Fruit fly (Drosophila melanogaster): ENCODE data around the gene CG8757.

CG8757 gene

dm6 chr3L:13842140-13842539, at the start of gene CG8757:
Gene CG8757, minus strand, starts transcription at chr3L:13842240.
- TF ChIP-seq gl (tag; optimal IDR thresholded peaks at IDR 0.05), result no peak

- no peak for TF ChIP-seq Ets98B (GFP tag; IDR thresholded peaks at IDR 0.05)
- no peak for TF ChIP-seq CG12605 (GFP tag; IDR thresholded peaks at IDR 0.05)
- TF ChIP-seq CG9948 (tag; optimal IDR thresholded peaks at IDR 0.05), result no peak
- TF ChIP-seq CG4496 (GFP tag; IDR thresholded peaks at IDR 0.05), result no peak
- TF ChIP-seq EcR (GFP tag; optimal IDR thresholded peaks at IDR 0.05), result no peak
- no peak for TF ChIP-seq Pif1B (GFP tag; optimal IDR thresholded peaks at IDR 0.05)
- no peak for TF ChIP-seq CG13204 (GFP tag; optimal IDR thresholded peaks at IDR 0.05)
Measured at dm6 chr3L:13887092-13887491, 45.1 kb upstream of the CG8757 start.

dm6 chr3L:13884460-13885056, 42.5 kb upstream of the CG8757 start:
- no peak for TF ChIP-seq CG12605 (GFP tag; IDR thresholded peaks at IDR 0.05)
- TF ChIP-seq D1 (tag; optimal IDR thresholded peaks at IDR 0.05), result no peak
- TF ChIP-seq EcR (GFP tag; optimal IDR thresholded peaks at IDR 0.05), result no peak
- no peak for TF ChIP-seq CG4496 (GFP tag; IDR thresholded peaks at IDR 0.05)
- no peak for TF ChIP-seq Pif1B (GFP tag; optimal IDR thresholded peaks at IDR 0.05)
- TF ChIP-seq gl (tag; optimal IDR thresholded peaks at IDR 0.05), result no peak
- TF ChIP-seq Snoo (tag; optimal IDR thresholded peaks at IDR 0.05), result no peak
- TF ChIP-seq CG17806 (tag; optimal IDR thresholded peaks at IDR 0.05), result no peak
- no peak for TF ChIP-seq CG32121 (GFP tag; IDR thresholded peaks at IDR 0.05)
- no peak for TF ChIP-seq Ets98B (GFP tag; IDR thresholded peaks at IDR 0.05)

DNA sequence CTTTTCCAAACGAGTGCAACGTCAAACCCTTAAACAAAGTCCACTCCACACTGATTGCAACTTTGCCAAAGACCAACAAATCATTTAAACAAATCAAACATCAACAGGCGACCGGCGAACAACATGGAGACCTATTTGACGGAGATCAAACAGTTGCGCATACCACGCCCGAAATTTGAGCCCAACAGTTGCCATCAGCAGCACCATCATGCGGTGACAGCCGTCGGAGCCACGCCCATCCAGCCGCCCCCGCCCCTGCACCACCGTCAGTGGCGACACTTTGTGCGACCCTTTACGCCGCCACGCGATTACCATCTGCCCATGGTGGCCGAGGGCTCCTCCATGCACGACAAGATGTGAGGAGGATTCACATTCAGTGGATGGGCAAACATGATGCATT, 40.5 kb upstream of the CG8757 start:
- TF ChIP-seq CG14655 (GFP tag; optimal IDR thresholded peaks at IDR 0.05) (no peak), CG8159 (tag; optimal IDR thresholded peaks at IDR 0.05) (no peak)

DNA sequence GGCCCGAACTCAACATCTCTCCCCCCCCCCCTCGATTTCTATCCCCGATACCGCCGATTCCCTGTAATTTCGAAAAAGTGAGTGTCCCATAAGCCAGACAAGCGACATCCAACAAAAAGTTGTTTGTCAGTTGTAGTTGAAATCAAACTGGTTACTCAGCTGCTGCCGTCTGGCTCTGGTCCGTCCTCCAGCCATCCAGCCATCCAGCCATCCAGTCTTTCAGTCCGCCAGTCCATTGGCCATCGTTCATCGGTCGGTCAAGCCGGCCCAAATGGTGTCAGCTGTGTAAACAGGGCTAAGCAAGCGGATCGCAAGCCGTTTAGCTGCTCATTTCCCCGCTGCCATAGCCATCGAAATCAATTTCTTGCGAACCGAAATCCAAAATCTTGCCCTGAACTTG, 39.5 kb upstream of the CG8757 start:
- TF ChIP-seq CG34367 (tag; optimal IDR thresholded peaks at IDR 0.05) (no peak), Ets98B (GFP tag; IDR thresholded peaks at IDR 0.05) (no peak), gl (tag; optimal IDR thresholded peaks at IDR 0.05) (no peak), CG9948 (tag; optimal IDR thresholded peaks at IDR 0.05) (no peak), CG17806 (tag; optimal IDR thresholded peaks at IDR 0.05) (no peak), D1 (tag; optimal IDR thresholded peaks at IDR 0.05) (no peak), CG13204 (GFP tag; optimal IDR thresholded peaks at IDR 0.05) (peak; percentile 5), CG8301 (tag; optimal IDR thresholded peaks at IDR 0.05) (no peak), CG32121 (GFP tag; IDR thresholded peaks at IDR 0.05) (no peak)

DNA sequence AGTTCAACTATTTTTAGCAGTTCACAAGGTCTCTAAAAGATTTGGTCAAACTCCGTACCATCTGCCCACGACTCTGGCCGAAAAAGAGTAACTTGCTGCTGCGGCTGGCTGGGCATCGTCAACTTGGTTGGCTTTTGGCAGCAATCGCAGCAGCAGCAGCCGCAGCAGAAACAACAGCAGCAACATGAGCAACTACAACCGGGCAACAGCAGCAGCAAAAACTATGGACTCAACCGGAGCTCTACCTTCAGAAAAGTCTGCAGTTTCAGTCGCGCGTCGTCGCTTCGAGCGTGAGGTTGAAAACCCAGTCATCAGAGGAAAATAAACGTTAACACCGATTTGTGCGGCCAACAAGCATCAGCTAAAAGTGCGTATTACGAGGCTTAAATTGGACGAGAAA, 36.7 kb upstream of the CG8757 start, which contains the start of gene CG13737:
CG13737 (plus strand) TSS at position 266 of the 400 bp plus-strand sequence.
- TF ChIP-seq CG13204 (GFP tag; optimal IDR thresholded peaks at IDR 0.05) (peak; percentile 1), fd96Ca (GFP tag; IDR thresholded peaks at IDR 0.05) (0 out of 3 replicates have a peak, but pooled peaks have one; percentile 61), gl (tag; optimal IDR thresholded peaks at IDR 0.05) (no peak), CG32121 (GFP tag; IDR thresholded peaks at IDR 0.05) (no peak; the same call in 1 of the 2 replicates), CG17806 (tag; optimal IDR thresholded peaks at IDR 0.05) (no peak), Pif1B (GFP tag; optimal IDR thresholded peaks at IDR 0.05) (peak; percentile 5), CG4496 (GFP tag; IDR thresholded peaks at IDR 0.05) (0 out of 3 replicates have a peak, but pooled peaks have one; percentile 66)

DNA sequence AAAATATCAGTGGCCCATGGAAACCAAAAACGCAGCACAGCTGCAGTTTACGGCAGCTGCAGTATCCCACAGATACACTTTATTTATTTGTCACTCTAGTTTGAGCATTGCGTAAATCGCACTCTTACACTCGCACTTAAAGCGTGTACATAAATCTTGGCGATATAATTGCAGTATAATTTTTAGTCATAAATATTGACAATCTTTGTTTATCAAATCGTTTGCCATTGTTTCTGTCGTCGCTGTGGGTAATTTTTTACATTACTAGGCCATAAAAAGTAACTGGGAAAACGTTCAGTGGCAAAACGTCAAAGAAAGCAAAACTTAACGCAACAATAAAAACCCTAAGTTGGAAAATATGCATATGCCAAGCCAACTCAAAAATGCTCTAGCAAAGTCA, 35.9 kb upstream of the CG8757 start:
- TF ChIP-seq CG4496 (GFP tag; IDR thresholded peaks at IDR 0.05), result peak; percentile 81
- peak; percentile 51; the same call in 1 of the 2 replicates for TF ChIP-seq rn (GFP tag; IDR thresholded peaks at IDR 0.05)
- no peak for TF ChIP-seq CG14655 (GFP tag; optimal IDR thresholded peaks at IDR 0.05)
- no peak for TF ChIP-seq CG15710 (tag; optimal IDR thresholded peaks at IDR 0.05)
- peak; percentile 64 for TF ChIP-seq Pif1A (GFP tag; optimal IDR thresholded peaks at IDR 0.05)
- no peak for TF ChIP-seq CG10348 (GFP tag; IDR thresholded peaks at IDR 0.05)
- peak; percentile 64 for TF ChIP-seq CG32121 (GFP tag; IDR thresholded peaks at IDR 0.05)
- no peak for TF ChIP-seq CG8159 (tag; optimal IDR thresholded peaks at IDR 0.05)

DNA sequence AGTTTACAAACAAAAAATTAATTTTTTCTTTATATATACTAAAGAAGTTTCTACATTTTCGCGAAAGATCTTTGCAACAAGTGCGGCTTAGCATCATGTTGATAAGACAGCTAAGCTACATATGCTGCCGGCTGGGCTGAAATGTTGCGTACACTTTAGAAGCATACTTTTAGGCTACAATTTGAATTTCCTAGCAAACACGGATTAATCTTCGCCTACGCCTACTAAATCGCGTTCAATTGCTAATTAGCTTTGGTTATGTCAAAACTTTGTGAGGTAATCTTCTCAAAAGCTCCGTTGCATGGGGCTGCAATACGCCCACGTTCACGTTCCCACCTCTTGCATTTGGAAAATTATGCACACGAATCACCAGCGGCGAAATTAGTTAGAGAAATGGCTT, 34.9 kb upstream of the CG8757 start:
- TF ChIP-seq CG34367 (tag; optimal IDR thresholded peaks at IDR 0.05) (no peak), CG8301 (tag; optimal IDR thresholded peaks at IDR 0.05) (no peak), CG32121 (GFP tag; IDR thresholded peaks at IDR 0.05) (no peak), CG8159 (tag; optimal IDR thresholded peaks at IDR 0.05) (no peak), Ets98B (GFP tag; IDR thresholded peaks at IDR 0.05) (no peak), CG13204 (GFP tag; optimal IDR thresholded peaks at IDR 0.05) (no peak), CG15710 (tag; optimal IDR thresholded peaks at IDR 0.05) (no peak), Pif1B (GFP tag; optimal IDR thresholded peaks at IDR 0.05) (no peak), CG4496 (GFP tag; IDR thresholded peaks at IDR 0.05) (no peak), CG14655 (GFP tag; optimal IDR thresholded peaks at IDR 0.05) (no peak), CG12605 (GFP tag; IDR thresholded peaks at IDR 0.05) (no peak), rn (GFP tag; IDR thresholded peaks at IDR 0.05) (no peak), D1 (tag; optimal IDR thresholded peaks at IDR 0.05) (no peak), CG17806 (tag; optimal IDR thresholded peaks at IDR 0.05) (no peak), fd96Ca (GFP tag; IDR thresholded peaks at IDR 0.05) (no peak)

Data from whole organism, pupa.